Worm (Caenorhabditis elegans) whole organism, L1 larva: Measurements from ENCODE around the gene srh-300.

Experiments used
- C04F5.9 ChIP-seq: sonication (generic microtip); optimal IDR thresholded peaks from 2 replicates; lab custom pipeline; 2016; ENCODE audit warnings: missing genetic modification characterization, missing compliant biosample characterization
- C34B4.2 ChIP-seq: sonication (generic microtip); optimal IDR thresholded peaks from 2 replicates; lab custom pipeline; 2017; ENCODE audit warnings: mild to moderate bottlenecking, missing genetic modification characterization, missing compliant biosample characterization
- aha-1 ChIP-seq: fragments of 150-350 bp; optimal IDR thresholded peaks from 2 replicates; lab custom pipeline; 2014; ENCODE audit warnings: missing biosample characterization, missing genetic modification characterization
- ama-1 ChIP-seq: fragments of 150-350 bp; optimal IDR thresholded peaks from 2 replicates; lab custom pipeline; 2014
- ceh-8 ChIP-seq: fragments of 200-800 bp; sonication (Bioruptor generic); optimal IDR thresholded peaks from 2 replicates; lab custom pipeline; 2018; ENCODE audit warnings: mild to moderate bottlenecking, missing genetic modification characterization, moderate library complexity, missing compliant biosample characterization
- ceh-88 ChIP-seq: fragments of 200-800 bp; sonication (Bioruptor generic); IDR thresholded peaks from 2 replicates; pipeline ENCODE4 v1.3.6; 2022; ENCODE audit warnings: missing genetic modification characterization, missing compliant biosample characterization
- dpl-1 ChIP-seq, 3 experiments: fragments of 150-350 bp in 2 of 3; sonication (generic microtip) in 1 of 3; optimal IDR thresholded peaks; 2 replicates each; lab custom pipeline; 2014 to 2017; ENCODE audit warnings: missing biosample characterization in 3 of 3, missing genetic modification characterization in 3 of 3, missing genetic modification reagents in 3 of 3
- dsc-1 ChIP-seq: sonication (generic microtip); optimal IDR thresholded peaks from 2 replicates; lab custom pipeline; 2016; ENCODE audit warnings: mild to moderate bottlenecking, missing genetic modification characterization, missing compliant biosample characterization
- efl-1 ChIP-seq, 4 experiments: fragments of 150-350 bp; optimal IDR thresholded peaks in 3 of 4; peaks in 1 of 4; 1 replicate in 1 of 4; 2 replicates in 3 of 4; lab custom pipeline; 2014; ENCODE audit warnings: missing biosample characterization in 2 of 4, missing genetic modification characterization in 2 of 4, missing genetic modification reagents in 2 of 4
- efl-3 ChIP-seq: fragments of 200-800 bp; sonication (Bioruptor generic); optimal IDR thresholded peaks from 2 replicates; lab custom pipeline; 2018; ENCODE audit warnings: mild to moderate bottlenecking, missing genetic modification characterization, missing compliant biosample characterization
- elt-2 ChIP-seq: sonication (generic microtip); optimal IDR thresholded peaks from 2 replicates; lab custom pipeline; 2016; ENCODE audit warnings: missing genetic modification characterization, mild to moderate bottlenecking, inconsistent platforms, missing compliant biosample characterization, missing genetic modification reagents
- ets-5 ChIP-seq: fragments of 200-800 bp; sonication (Bioruptor generic); IDR thresholded peaks from 2 replicates; pipeline ENCODE4 v1.3.6; 2022; ENCODE audit warnings: missing genetic modification characterization, missing compliant biosample characterization
- fkh-4 ChIP-seq: sonication (generic microtip); optimal IDR thresholded peaks from 2 replicates; lab custom pipeline; 2016; ENCODE audit warnings: missing compliant biosample characterization, missing genetic modification characterization, borderline replicate concordance
- fos-1 ChIP-seq: fragments of 150-350 bp; optimal IDR thresholded peaks from 2 replicates; lab custom pipeline; 2014; ENCODE audit warnings: missing biosample characterization, missing genetic modification characterization
- grh-1 ChIP-seq: fragments of 200-800 bp; sonication (Bioruptor generic); IDR thresholded peaks from 2 replicates; pipeline ENCODE4 v1.3.6; 2022; ENCODE audit warnings: missing genetic modification reagents, missing genetic modification characterization, missing compliant biosample characterization
- jun-1 ChIP-seq: fragments of 150-350 bp; optimal IDR thresholded peaks from 2 replicates; lab custom pipeline; 2014; ENCODE audit warnings: missing biosample characterization, missing genetic modification reagents, missing genetic modification characterization
- lir-3 ChIP-seq: sonication (generic microtip); optimal IDR thresholded peaks from 2 replicates; lab custom pipeline; 2016; ENCODE audit warnings: mild to moderate bottlenecking, missing genetic modification characterization, moderate library complexity, missing compliant biosample characterization; ENCODE audit not compliant: poor library complexity
- lsy-2 ChIP-seq, 2 experiments: fragments of 150-350 bp; optimal IDR thresholded peaks; 2 replicates each; lab custom pipeline; 2014; ENCODE audit warnings: missing biosample characterization in 2 of 2, missing genetic modification characterization in 2 of 2
- mdl-1 ChIP-seq, 2 experiments: fragments of 150-350 bp; optimal IDR thresholded peaks; 2 replicates each; lab custom pipeline; 2014 to 2017; ENCODE audit warnings: missing biosample characterization in 2 of 2, missing genetic modification characterization in 2 of 2, inconsistent platforms in 1 of 2
- mef-2 ChIP-seq: fragments of 150-350 bp; optimal IDR thresholded peaks from 2 replicates; lab custom pipeline; 2014; ENCODE audit warnings: missing biosample characterization, missing genetic modification characterization
- nhr-19 ChIP-seq: fragments of 200-800 bp; sonication (Bioruptor generic); conservative IDR thresholded peaks from 2 replicates; pipeline ENCODE4 v1.3.6; 2022; ENCODE audit warnings: missing genetic modification characterization, missing compliant biosample characterization
- nhr-47 ChIP-seq: sonication (generic microtip); optimal IDR thresholded peaks from 2 replicates; lab custom pipeline; 2016; ENCODE audit warnings: mild to moderate bottlenecking, missing genetic modification characterization, moderate library complexity, missing compliant biosample characterization
- nhr-71 ChIP-seq: sonication (generic microtip); optimal IDR thresholded peaks from 2 replicates; lab custom pipeline; 2016; ENCODE audit warnings: mild to moderate bottlenecking, missing genetic modification characterization, moderate library complexity, missing compliant biosample characterization
- nhr-76 ChIP-seq: sonication (generic microtip); optimal IDR thresholded peaks from 2 replicates; lab custom pipeline; 2017; ENCODE audit warnings: missing biosample characterization, missing genetic modification characterization
- nhr-77 ChIP-seq: fragments of 150-350 bp; optimal IDR thresholded peaks from 2 replicates; lab custom pipeline; 2014; ENCODE audit warnings: missing biosample characterization, missing genetic modification characterization
- nhr-90 ChIP-seq: sonication (generic microtip); optimal IDR thresholded peaks from 2 replicates; lab custom pipeline; 2016; ENCODE audit warnings: mild to moderate bottlenecking, missing genetic modification characterization, missing compliant biosample characterization; ENCODE audit not compliant: poor library complexity
- pag-3 ChIP-seq: sonication (generic microtip); optimal IDR thresholded peaks from 2 replicates; lab custom pipeline; 2017; ENCODE audit warnings: missing genetic modification characterization, mild to moderate bottlenecking, missing compliant biosample characterization, antibody characterized with exemption, borderline replicate concordance; ENCODE audit not compliant: insufficient read depth
- pax-3 ChIP-seq: fragments of 200-800 bp; sonication (Bioruptor generic); optimal IDR thresholded peaks from 2 replicates; lab custom pipeline; 2018; ENCODE audit warnings: mild to moderate bottlenecking, missing genetic modification characterization, moderate library complexity, missing compliant biosample characterization
- rnt-1 ChIP-seq: sonication (generic microtip); optimal IDR thresholded peaks from 2 replicates; lab custom pipeline; 2016; ENCODE audit warnings: mild to moderate bottlenecking, missing genetic modification characterization, moderate library complexity, missing compliant biosample characterization
- skn-1 ChIP-seq: fragments of 150-350 bp; optimal IDR thresholded peaks from 2 replicates; lab custom pipeline; 2014; ENCODE audit warnings: missing biosample characterization, missing genetic modification characterization
- sox-4 ChIP-seq: sonication (generic microtip); optimal IDR thresholded peaks from 2 replicates; lab custom pipeline; 2016; ENCODE audit warnings: missing genetic modification characterization, missing compliant biosample characterization
- sptf-1 ChIP-seq: fragments of 150-350 bp; optimal IDR thresholded peaks from 2 replicates; lab custom pipeline; 2014; ENCODE audit warnings: missing biosample characterization, missing genetic modification characterization
- sup-37 ChIP-seq: fragments of 200-800 bp; sonication (Bioruptor generic); optimal IDR thresholded peaks from 2 replicates; lab custom pipeline; 2018; ENCODE audit warnings: mild to moderate bottlenecking, missing genetic modification characterization, missing compliant biosample characterization
- tlp-1 ChIP-seq: fragments of 150-350 bp; optimal IDR thresholded peaks from 2 replicates; lab custom pipeline; 2014; ENCODE audit warnings: missing biosample characterization, missing genetic modification characterization
- unc-62 ChIP-seq: fragments of 150-350 bp; optimal IDR thresholded peaks from 2 replicates; lab custom pipeline; 2014; ENCODE audit warnings: missing biosample characterization, missing genetic modification reagents, missing genetic modification characterization
- vab-15 ChIP-seq: sonication (generic microtip); optimal IDR thresholded peaks from 2 replicates; lab custom pipeline; 2017; ENCODE audit warnings: missing genotype, mild to moderate bottlenecking, missing genetic modification characterization, missing compliant biosample characterization
- zag-1 ChIP-seq: fragments of 150-350 bp; optimal IDR thresholded peaks from 2 replicates; lab custom pipeline; 2014; ENCODE audit warnings: missing biosample characterization, missing genetic modification characterization
- zip-4 ChIP-seq: fragments of 200-800 bp; sonication (Bioruptor generic); optimal IDR thresholded peaks from 2 replicates; lab custom pipeline; 2018; ENCODE audit warnings: mild to moderate bottlenecking, missing genetic modification characterization, moderate library complexity, missing compliant biosample characterization
- ztf-11 ChIP-seq, 2 experiments: sonication (generic microtip); optimal IDR thresholded peaks; 2 replicates each; lab custom pipeline; 2016 to 2017; ENCODE audit warnings: missing genetic modification characterization in 2 of 2, missing biosample characterization in 1 of 2, missing compliant biosample characterization in 1 of 2
- ztf-4 ChIP-seq: fragments of 150-350 bp; optimal IDR thresholded peaks from 2 replicates; lab custom pipeline; 2014; ENCODE audit warnings: missing biosample characterization, missing genetic modification characterization

srh-300 gene

DNA sequence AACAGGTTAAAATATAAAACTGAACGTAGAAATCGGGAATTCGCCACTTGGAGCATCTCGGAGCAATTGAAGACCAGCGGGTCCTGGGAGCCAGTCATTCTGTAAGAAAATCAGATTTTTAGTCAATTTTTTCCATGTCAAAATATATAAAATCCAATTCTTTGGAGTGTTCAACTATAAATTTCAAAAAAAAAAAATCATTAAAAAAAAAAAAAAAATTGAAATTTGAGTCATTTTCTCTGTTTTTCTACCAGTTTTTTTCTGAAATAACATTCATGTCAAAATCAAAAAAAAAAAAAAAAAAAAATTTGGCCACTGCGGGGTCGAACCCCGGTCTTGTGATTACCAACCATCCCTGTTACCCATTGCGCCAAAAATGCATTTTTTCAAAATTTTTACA is 38.4 kb upstream of the srh-300 start, which contains the start of gene srab-12:
srab-12 (minus strand) TSS at position 101 of the 400 bp plus-strand sequence.
- TF ChIP-seq efl-3 (GFP tag; lab: Kevin White, UChicago) (no peak), sptf-1 (tag; lab: Kevin White, UChicago) (no peak), ceh-88 (GFP tag; lab: Robert Waterston, UW) (no peak), lir-3 (no peak), vab-15 (tag; lab: Kevin White, UChicago) (no peak), ztf-11 (tag; optimal IDR thresholded peaks at IDR 0.05; lab: Kevin White, UChicago) (no peak), mdl-1 (tag; optimal IDR thresholded peaks at IDR 0.05; lab: Kevin White, UChicago) (no peak), ama-1 (lab: Kevin White, UChicago) (no peak), nhr-47 (tag; lab: Kevin White, UChicago) (no peak), rnt-1 (tag; lab: Kevin White, UChicago) (no peak), fkh-4 (tag; lab: Kevin White, UChicago) (no peak), nhr-76 (tag; lab: Kevin White, UChicago) (no peak), fos-1 (tag; lab: Kevin White, UChicago) (no peak), dsc-1 (tag; lab: Kevin White, UChicago) (no peak), ceh-8 (GFP tag; lab: Kevin White, UChicago) (no peak)
- TF ChIP-seq, all 84 proteins: peak for 0

DNA sequence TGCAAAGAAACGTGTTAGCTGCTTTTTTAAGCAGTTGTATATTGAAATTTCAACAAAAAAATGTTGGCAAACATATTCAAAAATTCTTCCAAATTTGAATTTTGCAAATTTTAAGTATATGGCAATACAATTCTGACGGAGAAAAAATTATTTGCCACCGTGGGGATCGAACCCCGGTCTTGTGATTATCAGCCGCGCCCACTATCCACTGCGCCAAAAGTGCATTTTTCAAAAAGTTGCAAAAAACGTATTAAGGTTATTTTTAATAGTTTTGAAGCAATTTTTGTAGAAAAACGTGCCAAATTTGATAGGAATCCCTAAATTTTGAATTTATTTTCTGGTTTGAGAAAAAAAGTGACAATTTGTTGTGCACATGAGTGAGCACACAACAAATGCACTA is 37.5 kb upstream of the srh-300 start:
- TF ChIP-seq sup-37 (GFP tag; lab: Kevin White, UChicago) (no peak), pax-3 (tag; lab: Kevin White, UChicago) (no peak), ceh-8 (GFP tag; lab: Kevin White, UChicago) (no peak), dpl-1 (GFP tag; optimal IDR thresholded peaks at IDR 0.05; lab: Kevin White, UChicago) (no peak), efl-1 (optimal IDR thresholded peaks at IDR 0.05; lab: Kevin White, UChicago) (no peak), efl-1 (GFP tag; optimal IDR thresholded peaks at IDR 0.05 in 1 of 2; lab: Kevin White, UChicago) (no peak), aha-1 (no peak), nhr-77 (tag; lab: Kevin White, UChicago) (no peak), dsc-1 (tag; lab: Kevin White, UChicago) (no peak), nhr-19 (GFP tag; lab: Robert Waterston, UW) (no peak), elt-2 (no peak), pag-3 (tag; lab: Kevin White, UChicago) (no peak), skn-1 (tag; lab: Kevin White, UChicago) (no peak), ztf-4 (tag; lab: Kevin White, UChicago) (no peak), nhr-90 (tag; lab: Kevin White, UChicago) (no peak)

DNA sequence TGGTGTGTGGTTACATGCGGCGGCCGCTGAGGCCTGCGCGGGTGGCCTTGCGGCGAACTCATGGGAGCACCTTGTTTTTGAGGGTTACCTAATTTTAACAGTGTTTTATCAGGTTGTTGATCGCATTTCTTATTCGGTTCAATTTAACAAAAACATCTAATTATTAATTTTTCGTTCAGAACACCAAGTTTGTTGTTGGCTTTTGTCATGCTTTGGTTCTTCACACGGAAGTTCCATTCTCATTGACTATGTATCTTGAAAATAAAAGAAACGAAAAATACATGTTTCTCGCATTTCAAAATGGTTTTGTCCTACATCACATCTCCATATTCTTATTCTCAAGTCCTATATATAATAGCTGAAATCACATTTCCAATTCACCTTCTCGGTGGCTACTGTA is 31.7 kb upstream of the srh-300 start, which contains the start of gene srh-290:
srh-290 (plus strand) TSS at position 301 of the 400 bp plus-strand sequence.
- no peak for TF ChIP-seq zag-1 (tag; lab: Kevin White, UChicago)
- TF ChIP-seq tlp-1 (tag; lab: Kevin White, UChicago) = no peak
- no peak for TF ChIP-seq sox-4 (tag; lab: Kevin White, UChicago)
- no peak for TF ChIP-seq C04F5.9
- TF ChIP-seq nhr-71 (tag; lab: Kevin White, UChicago) = no peak
- TF ChIP-seq fos-1 (tag; lab: Kevin White, UChicago) = no peak
- no peak for TF ChIP-seq unc-62 (GFP tag; lab: Kevin White, UChicago)
- no peak for TF ChIP-seq zip-4 (GFP tag; lab: Kevin White, UChicago)
- TF ChIP-seq ets-5 (GFP tag; lab: Robert Waterston, UW) = no peak
- TF ChIP-seq grh-1 (GFP tag; lab: Robert Waterston, UW) = no peak
- TF ChIP-seq mdl-1 (tag; optimal IDR thresholded peaks at IDR 0.05; lab: Kevin White, UChicago) = no peak
- no peak for TF ChIP-seq ztf-4 (tag; lab: Kevin White, UChicago)
- TF ChIP-seq jun-1 (tag; lab: Kevin White, UChicago) = no peak
- no peak for TF ChIP-seq lsy-2 (tag; optimal IDR thresholded peaks at IDR 0.05; lab: Kevin White, UChicago)
- TF ChIP-seq mef-2 = no peak
- no peak for TF ChIP-seq C34B4.2 (tag; lab: Kevin White, UChicago)
- TF ChIP-seq nhr-47 (tag; lab: Kevin White, UChicago) = no peak
- TF ChIP-seq, all 84 proteins: peak for 0
